Worm (Caenorhabditis elegans) whole organism, L1 larva: Measurements from ENCODE around the gene oac-30.

ENCODE experiments used
- aly-2 ChIP-seq: fragments of 150-350 bp; optimal IDR thresholded peaks from 2 replicates; lab custom pipeline; 2014; ENCODE audit warnings: missing biosample characterization, missing genetic modification characterization
- egl-13 ChIP-seq: sonication (generic microtip); optimal IDR thresholded peaks from 2 replicates; lab custom pipeline; 2016; ENCODE audit warnings: missing genotype, missing genetic modification reagents, missing genetic modification characterization, missing compliant biosample characterization
- egl-27 ChIP-seq, 2 experiments: fragments of 150-350 bp in 1 of 2; sonication (generic microtip); optimal IDR thresholded peaks; 3 replicates each; lab custom pipeline; 2017 to 2018; ENCODE audit warnings: missing biosample characterization in 2 of 2, missing genetic modification characterization in 2 of 2, missing genetic modification reagents in 2 of 2
- elt-3 ChIP-seq, 6 experiments: fragments of 150-350 bp in 1 of 6; sonication (generic microtip); optimal IDR thresholded peaks; 2 replicates each; lab custom pipeline; 2017 to 2018; ENCODE audit warnings: missing biosample characterization in 6 of 6, missing genetic modification characterization in 6 of 6, inconsistent platforms in 1 of 6
- fkh-10 ChIP-seq: sonication (generic microtip); optimal IDR thresholded peaks from 2 replicates; lab custom pipeline; 2017; ENCODE audit warnings: missing biosample characterization, missing genetic modification reagents, missing genetic modification characterization
- lin-13 ChIP-seq: fragments of 150-350 bp; optimal IDR thresholded peaks from 2 replicates; lab custom pipeline; 2014; ENCODE audit warnings: missing biosample characterization, missing genetic modification reagents, missing genetic modification characterization
- lin-14 ChIP-seq: fragments of 200-800 bp; sonication (Bioruptor generic); optimal IDR thresholded peaks from 2 replicates; lab custom pipeline; 2018; ENCODE audit warnings: mild to moderate bottlenecking, missing genetic modification characterization, moderate library complexity, missing compliant biosample characterization
- mab-9 ChIP-seq: fragments of 200-800 bp; sonication (Bioruptor generic); IDR thresholded peaks from 2 replicates; pipeline ENCODE4 v1.3.6; 2022; ENCODE audit warnings: missing genetic modification reagents, missing genetic modification characterization, missing compliant biosample characterization
- nhr-237 ChIP-seq: fragments of 150-350 bp; optimal IDR thresholded peaks from 2 replicates; lab custom pipeline; 2014; ENCODE audit warnings: missing biosample characterization, missing genetic modification characterization
- nhr-77 ChIP-seq: fragments of 150-350 bp; optimal IDR thresholded peaks from 2 replicates; lab custom pipeline; 2014; ENCODE audit warnings: missing biosample characterization, missing genetic modification characterization
- rnt-1 ChIP-seq: sonication (generic microtip); optimal IDR thresholded peaks from 2 replicates; lab custom pipeline; 2016; ENCODE audit warnings: mild to moderate bottlenecking, missing genetic modification characterization, moderate library complexity, missing compliant biosample characterization

DNA sequence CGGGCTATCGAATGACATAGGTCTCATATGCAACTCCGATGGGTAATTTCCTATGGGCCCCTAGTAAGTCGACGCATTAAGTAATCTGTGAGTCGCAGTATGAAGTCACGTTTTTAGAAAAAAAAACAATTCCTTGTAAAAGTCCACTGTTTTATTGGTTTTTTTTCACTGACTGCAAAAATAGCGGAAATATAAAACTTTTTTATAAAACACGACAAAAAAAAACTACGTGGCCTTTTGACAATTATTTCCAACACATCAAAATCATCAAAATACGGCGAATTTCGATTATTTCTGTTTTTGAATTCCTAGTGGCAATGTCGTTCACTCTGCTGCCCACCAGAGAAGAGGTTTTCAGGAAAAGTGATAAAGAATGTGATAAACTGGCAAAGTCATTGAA lies 8.1 kb downstream of the oac-30 start, which contains the start of gene clpr-2:
- TF ChIP-seq lin-13 (GFP tag; lab: Kevin White, UChicago) (no peak), nhr-77 (tag; lab: Kevin White, UChicago) (no peak), nhr-237 (no peak), aly-2 (no peak), rnt-1 (tag; lab: Kevin White, UChicago) (no peak), egl-13 (tag; lab: Kevin White, UChicago) (no peak), elt-3 (tag; optimal IDR thresholded peaks at IDR 0.05; lab: Kevin White, UChicago) (no peak), lin-14 (GFP tag; lab: Kevin White, UChicago) (no peak), fkh-10 (GFP tag; lab: Kevin White, UChicago) (no peak), mab-9 (GFP tag; lab: Robert Waterston, UW) (no peak), egl-27 (tag; optimal IDR thresholded peaks at IDR 0.05; lab: Kevin White, UChicago) (no peak)
